Fruit fly (Drosophila melanogaster) whole organism, prepupa: ENCODE measurements around the gene Ndc1.

Source experiments
- CG11902 ChIP-seq: fragments of 200-800 bp; sonication (Bioruptor generic); optimal IDR thresholded peaks from 3 replicates; lab custom pipeline; 2016; ENCODE audit warnings: missing biosample characterization, missing genetic modification characterization
- CG3032 ChIP-seq: fragments of 200-800 bp; optimal IDR thresholded peaks from 2 replicates; lab custom pipeline; 2019; ENCODE audit warnings: missing biosample characterization, mild to moderate bottlenecking, missing genetic modification characterization, moderate library complexity
- CG9139 ChIP-seq: fragments of 200-800 bp; sonication (Bioruptor generic); optimal IDR thresholded peaks from 3 replicates; lab custom pipeline; 2017; ENCODE audit warnings: missing biosample characterization, mild to moderate bottlenecking, missing genetic modification characterization
- OdsH ChIP-seq: fragments of 200-800 bp; sonication (Bioruptor generic); optimal IDR thresholded peaks from 3 replicates; lab custom pipeline; 2016; ENCODE audit warnings: missing biosample characterization, missing genetic modification characterization
- Sox14 ChIP-seq: fragments of 200-800 bp; sonication (Bioruptor generic); optimal IDR thresholded peaks from 3 replicates; lab custom pipeline; 2016; ENCODE audit warnings: missing biosample characterization, missing genetic modification characterization

DNA sequence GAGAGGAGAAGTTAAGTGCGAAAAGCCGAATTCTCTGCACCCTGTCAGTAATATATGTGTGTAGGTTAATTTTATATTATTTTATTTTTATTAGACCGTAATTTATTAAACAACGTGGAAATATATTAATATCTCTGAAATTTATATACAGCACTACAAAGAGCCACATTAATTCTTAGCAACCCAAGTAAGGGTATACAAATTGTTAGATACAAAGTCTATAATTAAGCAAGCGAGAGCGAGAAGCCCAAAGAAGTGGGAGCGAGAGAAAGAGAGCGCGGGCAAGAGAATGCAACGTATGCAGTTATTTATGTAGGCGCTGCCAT is 37.1 kb upstream of the Ndc1 start:
- TF ChIP-seq CG11902 (GFP tag; lab: Kevin White, UChicago) = peak; percentile 75
- TF ChIP-seq Sox14 = peak; percentile 88
- TF ChIP-seq CG9139 (GFP tag; lab: Kevin White, UChicago) = peak; percentile 92
- TF ChIP-seq CG3032 = peak; percentile 95
- peak; percentile 95 for TF ChIP-seq OdsH (GFP tag; lab: Kevin White, UChicago)
